Fruit fly (Drosophila melanogaster): ENCODE measurements around the gene CG11327.

The CG11327 gene

dm6 chr2L:6700742-6701141, 14.2 kb upstream of the CG11327 start (continued):
- TF ChIP-seq trem (tag; optimal IDR thresholded peaks at IDR 0.05) (peak; percentile 5), gfzf (GFP tag; optimal IDR thresholded peaks at IDR 0.05) (no peak), CG12744 (GFP tag; optimal IDR thresholded peaks at IDR 0.05) (peak; percentile 40), MTF-1 (GFP tag; optimal IDR thresholded peaks at IDR 0.05; ENCODE audit: borderline replicate concordance) (peak; percentile 36), Bteb2 (GFP tag; optimal IDR thresholded peaks at IDR 0.05) (no peak), GATAe (GFP tag; conservative IDR thresholded peaks at IDR 0.05) (no peak), Mrtf (GFP tag; IDR thresholded peaks at IDR 0.05) (no peak), gcm (GFP tag; optimal IDR thresholded peaks at IDR 0.05) (peak; percentile 17), CG12104 (GFP tag; optimal IDR thresholded peaks at IDR 0.05) (no peak), kni (GFP tag; optimal IDR thresholded peaks at IDR 0.05) (peak; percentile 3), CrebB (tag; optimal IDR thresholded peaks at IDR 0.05) (peak; percentile 24), knrl (GFP tag; IDR thresholded peaks at IDR 0.05; ENCODE audit: partially characterized antibody) (no peak), btn (GFP tag; optimal IDR thresholded peaks at IDR 0.05) (peak; percentile 21), CG17568 (GFP tag; optimal IDR thresholded peaks at IDR 0.05) (peak; percentile 67), fd96Cb (tag; optimal IDR thresholded peaks at IDR 0.05) (peak; percentile 6), eve (GFP tag; optimal IDR thresholded peaks at IDR 0.05) (peak in 1 of 2 experiments; percentile 38), NC2α (GFP tag; optimal IDR thresholded peaks at IDR 0.05) (peak; percentile 62), CoRest (tag; optimal IDR thresholded peaks at IDR 0.05) (peak; percentile 11), CG11560 (tag; IDR thresholded peaks at IDR 0.05) (no peak), mirr (GFP tag; optimal IDR thresholded peaks at IDR 0.05) (peak; percentile 50), gem (tag; optimal IDR thresholded peaks at IDR 0.05) (peak; percentile 55), lov (optimal IDR thresholded peaks at IDR 0.05) (no peak), lov (GFP tag; IDR thresholded peaks at IDR 0.05) (0 out of 3 replicates have a peak, but pooled peaks have one; percentile 59), CG7745 (tag; optimal IDR thresholded peaks at IDR 0.05) (peak; percentile 74), CG16863 (GFP tag; optimal IDR thresholded peaks at IDR 0.05) (peak; percentile 21), CG14441 (GFP tag; IDR thresholded peaks at IDR 0.05) (no peak), ATbp (GFP tag; optimal IDR thresholded peaks at IDR 0.05) (peak; percentile 48), NC2β (GFP tag; optimal IDR thresholded peaks at IDR 0.05) (peak; percentile 54), bsh (GFP tag; optimal IDR thresholded peaks at IDR 0.05) (peak in 1 of 2 experiments; percentile 17), twi (tag; optimal IDR thresholded peaks at IDR 0.05) (peak; percentile 43), PHDP (tag; optimal IDR thresholded peaks at IDR 0.05) (peak; percentile 29), CG14050 (GFP tag; IDR thresholded peaks at IDR 0.05) (no peak), CG14710 (tag; optimal IDR thresholded peaks at IDR 0.05) (peak; percentile 57), NK7.1 (GFP tag; optimal IDR thresholded peaks at IDR 0.05) (peak; percentile 31), Neu2 (GFP tag; optimal IDR thresholded peaks at IDR 0.05; ENCODE audit: borderline replicate concordance) (peak; percentile 52), oc (tag; optimal IDR thresholded peaks at IDR 0.05) (peak; percentile 10), CG2116 (GFP tag; optimal IDR thresholded peaks at IDR 0.05) (peak; percentile 22), CG18262 (tag; optimal IDR thresholded peaks at IDR 0.05) (peak; percentile 43), Scr (GFP tag; IDR thresholded peaks at IDR 0.05; ENCODE audit: partially characterized antibody) (no peak), CG12219 (GFP tag; optimal IDR thresholded peaks at IDR 0.05) (peak; percentile 27), Hey (tag; optimal IDR thresholded peaks at IDR 0.05) (no peak), Bdp1 (GFP tag; optimal IDR thresholded peaks at IDR 0.05) (peak; percentile 55), bab2 (GFP tag; optimal IDR thresholded peaks at IDR 0.05) (peak; percentile 54), zfh1 (GFP tag; IDR thresholded peaks at IDR 0.05) (peak; percentile 60; the same call in 2 of the 3 replicates), CG7556 (GFP tag; optimal IDR thresholded peaks at IDR 0.05) (peak; percentile 20), Asciz (GFP tag; optimal IDR thresholded peaks at IDR 0.05) (peak; percentile 36), HLHmδ (GFP tag; optimal IDR thresholded peaks at IDR 0.05) (peak; percentile 2), kah (GFP tag; optimal IDR thresholded peaks at IDR 0.05) (no peak), Fer1 (GFP tag; optimal IDR thresholded peaks at IDR 0.05) (no peak), CG11504 (tag; optimal IDR thresholded peaks at IDR 0.05) (no peak)

All from whole organism, embryonic.